Fruit fly (Drosophila melanogaster) whole organism, wandering third instar larva: ENCODE results near the gene tHMG2.

ENCODE experiments used
- Abd-B ChIP-seq: fragments of >200 bp; optimal IDR thresholded peaks from 2 replicates; lab custom pipeline; 2017; ENCODE audit warnings: missing biosample characterization, missing genetic modification characterization
- CrebA ChIP-seq: fragments of 200-800 bp; sonication (Bioruptor generic); optimal IDR thresholded peaks from 2 replicates; lab custom pipeline; 2016; ENCODE audit warnings: missing biosample characterization, mild to moderate bottlenecking, missing genetic modification characterization, borderline replicate concordance
- Dif ChIP-seq: fragments of 200-275, 200-300 bp; sonication (Bioruptor generic); optimal IDR thresholded peaks from 2 replicates; lab custom pipeline; 2018; ENCODE audit warnings: missing biosample characterization, missing genetic modification characterization; ENCODE audit not compliant: partially characterized antibody
- HLH106 ChIP-seq: fragments of 200-800 bp; optimal IDR thresholded peaks from 3 replicates; lab custom pipeline; 2019; ENCODE audit warnings: missing biosample characterization, mild to moderate bottlenecking, missing genetic modification characterization, moderate library complexity
- Hnf4 ChIP-seq: fragments of 200-800 bp; sonication (Bioruptor generic); optimal IDR thresholded peaks from 2 replicates; lab custom pipeline; 2016; ENCODE audit warnings: missing biosample characterization, mild to moderate bottlenecking, missing genetic modification characterization
- Hr78 ChIP-seq: fragments of >200 bp; optimal IDR thresholded peaks from 2 replicates; lab custom pipeline; 2017; ENCODE audit warnings: missing biosample characterization, missing genetic modification characterization
- Hr83 ChIP-seq: fragments of 200-300 bp; sonication (Bioruptor generic); optimal IDR thresholded peaks from 2 replicates; lab custom pipeline; 2016; ENCODE audit warnings: missing biosample characterization, mild to moderate bottlenecking, missing genetic modification characterization, moderate library complexity; ENCODE audit not compliant: poor library complexity, severe bottlenecking
- Myc ChIP-seq: fragments of >200 bp; optimal IDR thresholded peaks from 2 replicates; lab custom pipeline; 2017
- Rel ChIP-seq, 2 experiments: fragments of 200-800 bp; sonication (Bioruptor generic) in 1 of 2; optimal IDR thresholded peaks; 2 replicates in 1 of 2; 3 replicates in 1 of 2; lab custom pipeline; 2016 to 2019; ENCODE audit warnings: mild to moderate bottlenecking in 2 of 2, missing biosample characterization in 2 of 2, missing genetic modification characterization in 2 of 2, moderate library complexity in 1 of 2
- Sp1 ChIP-seq: fragments of 200-800 bp; sonication (Bioruptor generic); optimal IDR thresholded peaks from 3 replicates; lab custom pipeline; 2019; ENCODE audit warnings: missing biosample characterization, mild to moderate bottlenecking, missing genetic modification characterization, moderate library complexity
- Vsx2 ChIP-seq: fragments of 200-300, 225-300 bp; sonication (Bioruptor generic); optimal IDR thresholded peaks from 2 replicates; lab custom pipeline; 2018; ENCODE audit warnings: missing biosample characterization, missing genetic modification characterization; ENCODE audit not compliant: partially characterized antibody
- br ChIP-seq: fragments of 200-800 bp; sonication (Bioruptor generic); optimal IDR thresholded peaks from 2 replicates; lab custom pipeline; 2016; ENCODE audit warnings: missing biosample characterization, missing genetic modification characterization
- dl ChIP-seq, 2 experiments: fragments of 175-275, 200-275 bp in 1 of 2; fragments of 200-275 bp in 1 of 2; sonication (Bioruptor generic); optimal IDR thresholded peaks; lab custom pipeline; 2018; ENCODE audit warnings: mild to moderate bottlenecking in 2 of 2, missing biosample characterization in 2 of 2, missing genetic modification characterization in 2 of 2, moderate library complexity in 2 of 2; ENCODE audit not compliant: partially characterized antibody in 2 of 2, insufficient read depth in 1 of 2
- dmrt93B ChIP-seq: fragments of 200-800 bp; sonication (Bioruptor generic); optimal IDR thresholded peaks from 2 replicates; lab custom pipeline; 2018; ENCODE audit warnings: missing biosample characterization, mild to moderate bottlenecking, missing genetic modification characterization
- dsf ChIP-seq: sonication (Bioruptor generic); optimal IDR thresholded peaks from 2 replicates; lab custom pipeline; 2016; ENCODE audit warnings: missing biosample characterization, missing genetic modification characterization, borderline replicate concordance
- ey ChIP-seq: fragments of 200-800 bp; sonication (Bioruptor generic); optimal IDR thresholded peaks from 2 replicates; lab custom pipeline; 2016; ENCODE audit warnings: missing biosample characterization, missing genetic modification characterization
- foxo ChIP-seq, 2 experiments: fragments of 200-800 bp; sonication (Bioruptor generic); optimal IDR thresholded peaks; 2 replicates in 1 of 2; 3 replicates in 1 of 2; lab custom pipeline; 2016 to 2017; ENCODE audit warnings: missing biosample characterization in 2 of 2, missing genetic modification characterization in 2 of 2
- h ChIP-seq: fragments of 200-800 bp; sonication (Bioruptor generic); optimal IDR thresholded peaks from 3 replicates; lab custom pipeline; 2016; ENCODE audit warnings: missing biosample characterization, mild to moderate bottlenecking, missing genetic modification characterization
- lola ChIP-seq: fragments of >200 bp; optimal IDR thresholded peaks from 2 replicates; lab custom pipeline; 2017; ENCODE audit warnings: missing biosample characterization, missing genetic modification characterization
- psq ChIP-seq: fragments of 200-800 bp; sonication (Bioruptor generic); optimal IDR thresholded peaks from 3 replicates; lab custom pipeline; 2017; ENCODE audit warnings: missing biosample characterization, mild to moderate bottlenecking, missing genetic modification characterization, moderate library complexity
- rgr ChIP-seq: fragments of 200-800 bp; sonication (Bioruptor generic); optimal IDR thresholded peaks from 3 replicates; lab custom pipeline; 2016; ENCODE audit warnings: missing biosample characterization, mild to moderate bottlenecking, missing genetic modification characterization
- sage ChIP-seq: fragments of 200-800 bp; sonication (Bioruptor generic); optimal IDR thresholded peaks from 2 replicates; lab custom pipeline; 2016; ENCODE audit warnings: missing biosample characterization, mild to moderate bottlenecking, missing genetic modification characterization
- usp ChIP-seq: fragments of >200 bp; optimal IDR thresholded peaks from 2 replicates; lab custom pipeline; 2017; ENCODE audit warnings: missing biosample characterization, missing genetic modification characterization
- woc ChIP-seq: sonication (Bioruptor generic); optimal IDR thresholded peaks from 2 replicates; lab custom pipeline; 2016; ENCODE audit warnings: missing biosample characterization, mild to moderate bottlenecking, missing genetic modification characterization

Gene tHMG2

DNA sequence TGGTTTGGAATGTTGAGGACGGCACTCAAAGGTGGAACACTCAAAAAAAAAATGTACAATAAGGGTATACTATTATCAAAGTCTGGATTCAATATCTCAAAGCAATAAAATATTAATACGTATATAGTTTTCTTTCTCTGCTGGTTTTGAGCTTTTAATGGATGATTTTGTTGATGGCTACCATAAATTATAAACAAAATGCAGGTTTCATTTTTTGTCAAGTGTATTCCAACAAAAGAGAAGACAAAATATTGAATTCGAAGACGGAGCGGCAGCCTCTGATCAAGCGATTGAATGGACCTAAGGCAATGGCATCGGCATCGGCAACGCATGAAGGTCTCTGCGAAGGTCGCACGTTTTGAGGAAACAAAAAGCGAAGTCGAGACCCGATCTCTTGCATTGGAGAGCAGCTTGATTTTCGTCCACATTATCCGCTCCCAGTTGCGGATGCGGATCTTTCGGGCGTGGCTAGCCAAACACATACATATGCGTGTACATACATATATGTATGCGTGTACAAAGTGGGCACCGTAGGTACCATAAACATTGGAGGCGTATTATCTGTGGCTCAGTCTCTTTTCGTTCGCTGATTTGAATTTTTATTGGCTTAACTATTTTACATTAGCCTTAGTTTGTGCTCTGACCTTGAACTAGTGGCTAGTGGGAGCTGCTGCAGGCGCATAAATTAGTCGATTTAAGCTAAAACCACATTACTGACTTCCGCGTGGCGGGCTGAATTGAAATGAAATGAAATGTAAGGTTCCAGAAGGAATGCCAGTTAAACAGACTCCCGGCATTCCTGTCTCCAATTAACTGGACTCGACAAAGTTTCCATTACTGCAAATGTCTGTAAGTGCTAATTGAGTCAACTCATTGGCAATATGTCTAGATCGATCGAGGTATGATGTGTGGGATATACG lies 44.0 kb downstream of the tHMG2 start (continued):
- TF ChIP-seq HLH106 (peak; percentile 31), dl (GFP tag; optimal IDR thresholded peaks at IDR 0.05; lab: Kevin White, UChicago; ENCODE audit: insufficient read depth in 1 of 2, partially characterized antibody in 2 of 2) (no peak), br (GFP tag; lab: Kevin White, UChicago) (peak; percentile 38), dsf (no peak), Dif (GFP tag; lab: Kevin White, UChicago) (no peak), h (GFP tag; lab: Kevin White, UChicago) (peak; percentile 72), foxo (GFP tag; optimal IDR thresholded peaks at IDR 0.05; lab: Kevin White, UChicago) (peak in 1 of 2 experiments; percentile 59), Hnf4 (GFP tag; lab: Kevin White, UChicago) (peak; percentile 41), lola (GFP tag; lab: Kevin White, UChicago) (no peak), ey (GFP tag; lab: Kevin White, UChicago) (peak; percentile 61), Hr78 (GFP tag; lab: Kevin White, UChicago) (no peak), woc (GFP tag; lab: Kevin White, UChicago) (peak; percentile 15)
- TF ChIP-seq, all 38 proteins: peak for 14

- TF ChIP-seq h (GFP tag; lab: Kevin White, UChicago) (peak; percentile 13), foxo (GFP tag; optimal IDR thresholded peaks at IDR 0.05; lab: Kevin White, UChicago) (peak in 1 of 2 experiments; percentile 14), Vsx2 (GFP tag; lab: Kevin White, UChicago) (no peak)
Observed at dm6 chr3R:22538877-22539276, 46.1 kb downstream of the tHMG2 start.

- TF ChIP-seq dl (GFP tag; optimal IDR thresholded peaks at IDR 0.05; lab: Kevin White, UChicago; ENCODE audit: insufficient read depth in 1 of 2, partially characterized antibody in 2 of 2): no peak
- TF ChIP-seq Hr83 (GFP tag; lab: Kevin White, UChicago): peak; percentile 4
- TF ChIP-seq Vsx2 (GFP tag; lab: Kevin White, UChicago): peak; percentile 7
- TF ChIP-seq Sp1: no peak
Observed at dm6 chr3R:22539762-22540161, 47.0 kb downstream of the tHMG2 start, which contains the start of gene CG5326. Gene CG5326 (minus strand): TSS chr3R:22539919.

- TF ChIP-seq psq (GFP tag; lab: Kevin White, UChicago) (no peak), foxo (GFP tag; optimal IDR thresholded peaks at IDR 0.05; lab: Kevin White, UChicago) (no peak), dl (GFP tag; optimal IDR thresholded peaks at IDR 0.05; lab: Kevin White, UChicago; ENCODE audit: insufficient read depth in 1 of 2, partially characterized antibody in 2 of 2) (no peak), br (GFP tag; lab: Kevin White, UChicago) (no peak), Abd-B (GFP tag; lab: Kevin White, UChicago) (no peak), Myc (lab: Kevin White, UChicago) (no peak), dmrt93B (GFP tag; lab: Kevin White, UChicago) (no peak), Vsx2 (GFP tag; lab: Kevin White, UChicago) (no peak), Sp1 (no peak), rgr (GFP tag; lab: Kevin White, UChicago) (no peak), CrebA (no peak), usp (GFP tag; lab: Kevin White, UChicago) (no peak)
Observed at dm6 chr3R:22540686-22541085, 47.9 kb downstream of the tHMG2 start.

- no peak for TF ChIP-seq Sp1
- no peak for TF ChIP-seq Myc (lab: Kevin White, UChicago)
- no peak for TF ChIP-seq Abd-B (GFP tag; lab: Kevin White, UChicago)
- TF ChIP-seq Rel (GFP tag; optimal IDR thresholded peaks at IDR 0.05; lab: Kevin White, UChicago): no peak
- TF ChIP-seq Rel (tag; optimal IDR thresholded peaks at IDR 0.05; lab: Kevin White, UChicago): no peak
- TF ChIP-seq sage (GFP tag; lab: Kevin White, UChicago): no peak
- no peak for TF ChIP-seq usp (GFP tag; lab: Kevin White, UChicago)
- TF ChIP-seq, all 38 proteins: peak for 0
Observed at dm6 chr3R:22542773-22543411, 50.1 kb downstream of the tHMG2 start.
